Worm (Caenorhabditis elegans) whole organism, L4 larva: ENCODE measurements around the gene F28C1.1.

Experiments used
- R02D3.7 ChIP-seq: fragments of 150-350 bp; sonication (generic microtip); optimal IDR thresholded peaks from 3 replicates; lab custom pipeline; 2014; ENCODE audit warnings: missing biosample characterization, missing genetic modification characterization
- T20F7.1 ChIP-seq: fragments of 200-800 bp; sonication (Bioruptor generic); optimal IDR thresholded peaks from 2 replicates; lab custom pipeline; 2018; ENCODE audit warnings: mild to moderate bottlenecking, missing genetic modification characterization, missing compliant biosample characterization
- Y105C5A.15 ChIP-seq: fragments of 200-800 bp; sonication (Bioruptor generic); IDR thresholded peaks from 2 replicates; pipeline ENCODE4 v1.3.6; 2022; ENCODE audit warnings: missing genetic modification characterization, missing compliant biosample characterization
- Y5F2A.4 ChIP-seq: fragments of 200-800 bp; sonication (Bioruptor generic); optimal IDR thresholded peaks from 2 replicates; lab custom pipeline; 2018; ENCODE audit warnings: mild to moderate bottlenecking, missing genetic modification characterization, missing compliant biosample characterization
- Y75B8A.6 ChIP-seq: fragments of 200-800 bp; sonication (Bioruptor generic); IDR thresholded peaks from 2 replicates; pipeline ENCODE4 v1.3.6; 2022; ENCODE audit warnings: missing genetic modification reagents, missing genetic modification characterization, missing compliant biosample characterization
- ama-1 ChIP-seq: fragments of 150-350 bp; optimal IDR thresholded peaks from 2 replicates; lab custom pipeline; 2014; ENCODE audit warnings: inconsistent platforms, mixed read lengths
- ceh-20 ChIP-seq: fragments of 200-800 bp; sonication (Bioruptor generic); IDR thresholded peaks from 2 replicates; pipeline ENCODE4 v1.3.6; 2022; ENCODE audit warnings: missing genetic modification reagents, missing genetic modification characterization, missing compliant biosample characterization
- ceh-28 ChIP-seq: fragments of 150-350 bp; optimal IDR thresholded peaks from 2 replicates; lab custom pipeline; 2014; ENCODE audit warnings: missing biosample characterization, missing genetic modification reagents, missing genetic modification characterization
- ctbp-1 ChIP-seq: fragments of 200-800 bp; sonication (Bioruptor generic); IDR thresholded peaks from 2 replicates; pipeline ENCODE4 v1.3.6; 2022; ENCODE audit warnings: missing genetic modification reagents, missing genetic modification characterization, missing compliant biosample characterization
- daf-16 ChIP-seq, 3 experiments: sonication (generic microtip); optimal IDR thresholded peaks; 2 replicates each; lab custom pipeline; 2016 to 2017; ENCODE audit warnings: missing genetic modification characterization in 3 of 3, missing genetic modification reagents in 3 of 3, mild to moderate bottlenecking in 2 of 3, missing compliant biosample characterization in 2 of 3, missing biosample characterization in 1 of 3, moderate library complexity in 1 of 3
- dmd-6 ChIP-seq: fragments of 200-800 bp; sonication (Bioruptor generic); IDR thresholded peaks from 2 replicates; pipeline ENCODE4 v1.3.6; 2022; ENCODE audit warnings: missing genetic modification reagents, missing genetic modification characterization, missing compliant biosample characterization
- dmd-9 ChIP-seq: fragments of 200-800 bp; sonication (Bioruptor generic); IDR thresholded peaks from 2 replicates; pipeline ENCODE4 v1.3.6; 2022; ENCODE audit warnings: missing genetic modification reagents, missing genetic modification characterization, missing compliant biosample characterization
- dpl-1 ChIP-seq: fragments of 150-350 bp; optimal IDR thresholded peaks from 2 replicates; lab custom pipeline; 2014; ENCODE audit warnings: missing biosample characterization, missing genetic modification reagents, missing genetic modification characterization
- dve-1 ChIP-seq: sonication (generic microtip); optimal IDR thresholded peaks from 2 replicates; lab custom pipeline; 2017; ENCODE audit warnings: antibody characterized with exemption, mild to moderate bottlenecking, missing genetic modification characterization, missing compliant biosample characterization; ENCODE audit not compliant: insufficient read depth
- egl-43 ChIP-seq: fragments of 200-800 bp; sonication (Bioruptor generic); IDR thresholded peaks from 2 replicates; pipeline ENCODE4 v1.3.6; 2022; ENCODE audit warnings: missing genetic modification reagents, missing genetic modification characterization, missing compliant biosample characterization
- hlh-11 ChIP-seq: fragments of 200-800 bp; sonication (Bioruptor generic); optimal IDR thresholded peaks from 2 replicates; lab custom pipeline; 2018; ENCODE audit warnings: mild to moderate bottlenecking, missing genetic modification characterization, missing compliant biosample characterization
- hlh-30 ChIP-seq: sonication (generic microtip); optimal IDR thresholded peaks from 2 replicates; lab custom pipeline; 2017; ENCODE audit warnings: antibody characterized with exemption, mild to moderate bottlenecking, missing genetic modification characterization, missing compliant biosample characterization; ENCODE audit not compliant: insufficient read depth
- hmg-1.1 ChIP-seq: fragments of 200-800 bp; sonication (Bioruptor generic); IDR thresholded peaks from 2 replicates; pipeline ENCODE4 v1.3.6; 2022; ENCODE audit warnings: missing genetic modification reagents, missing genetic modification characterization, missing compliant biosample characterization
- lin-38 ChIP-seq: fragments of 200-800 bp; sonication (Bioruptor generic); IDR thresholded peaks from 2 replicates; pipeline ENCODE4 v1.3.6; 2022; ENCODE audit warnings: missing genetic modification reagents, missing genetic modification characterization, missing compliant biosample characterization
- lir-3 ChIP-seq: sonication (generic microtip); optimal IDR thresholded peaks from 2 replicates; lab custom pipeline; 2016; ENCODE audit warnings: mild to moderate bottlenecking, missing genetic modification characterization, missing compliant biosample characterization
- madf-9 ChIP-seq: fragments of 200-800 bp; sonication (Bioruptor generic); conservative IDR thresholded peaks from 2 replicates; pipeline ENCODE4 v1.3.6; 2022; ENCODE audit warnings: missing genetic modification reagents, missing genetic modification characterization, missing compliant biosample characterization
- mdl-1 ChIP-seq, 2 experiments: fragments of 150-350 bp in 1 of 2; sonication (generic microtip) in 1 of 2; optimal IDR thresholded peaks; 2 replicates each; lab custom pipeline; 2014 to 2017; ENCODE audit warnings: missing biosample characterization in 2 of 2, missing genetic modification characterization in 2 of 2
- mdt-29 ChIP-seq: fragments of 200-800 bp; sonication (Bioruptor generic); IDR thresholded peaks from 2 replicates; pipeline ENCODE4 v1.3.6; 2022; ENCODE audit warnings: missing genetic modification reagents, missing genetic modification characterization, missing compliant biosample characterization
- mxl-3 ChIP-seq: fragments of 200-800 bp; sonication (Bioruptor generic); optimal IDR thresholded peaks from 2 replicates; lab custom pipeline; 2018; ENCODE audit warnings: mild to moderate bottlenecking, missing genetic modification characterization, missing compliant biosample characterization
- nhr-11 ChIP-seq: fragments of 150-350 bp; optimal IDR thresholded peaks from 2 replicates; lab custom pipeline; 2014; ENCODE audit warnings: missing biosample characterization, missing genetic modification characterization
- nhr-111 ChIP-seq: fragments of 200-800 bp; sonication (Bioruptor generic); optimal IDR thresholded peaks from 2 replicates; lab custom pipeline; 2018; ENCODE audit warnings: mild to moderate bottlenecking, missing genetic modification characterization, missing compliant biosample characterization
- nhr-237 ChIP-seq: sonication (generic microtip); optimal IDR thresholded peaks from 2 replicates; lab custom pipeline; 2017; ENCODE audit warnings: missing biosample characterization, missing genetic modification characterization
- nhr-25 ChIP-seq: sonication (generic microtip); optimal IDR thresholded peaks from 2 replicates; lab custom pipeline; 2017; ENCODE audit warnings: missing genetic modification characterization, mild to moderate bottlenecking, missing compliant biosample characterization, antibody characterized with exemption, moderate library complexity, borderline replicate concordance; ENCODE audit not compliant: insufficient read depth
- nhr-28 ChIP-seq: fragments of 150-350 bp; optimal IDR thresholded peaks from 2 replicates; lab custom pipeline; 2014; ENCODE audit warnings: missing biosample characterization, missing genetic modification characterization
- nhr-42 ChIP-seq: fragments of 200-800 bp; sonication (Bioruptor generic); IDR thresholded peaks from 2 replicates; pipeline ENCODE4 v1.3.6; 2022; ENCODE audit warnings: missing genetic modification characterization, missing compliant biosample characterization
- nhr-76 ChIP-seq: fragments of 150-350 bp; optimal IDR thresholded peaks from 2 replicates; lab custom pipeline; 2014; ENCODE audit warnings: missing biosample characterization, missing genetic modification characterization
- nhr-77 ChIP-seq: fragments of 150-350 bp; optimal IDR thresholded peaks from 2 replicates; lab custom pipeline; 2014; ENCODE audit warnings: missing biosample characterization, missing genetic modification characterization
- pha-4 ChIP-seq, 2 experiments: fragments of 150-350 bp in 1 of 2; fragments of 200-800 bp in 1 of 2; sonication (Bioruptor generic) in 1 of 2; IDR thresholded peaks in 1 of 2; optimal IDR thresholded peaks in 1 of 2; 2 replicates each; pipeline versions ENCODE4 v1.3.6 to Lab custom; 2014 to 2022; ENCODE audit warnings: missing genetic modification characterization in 2 of 2, missing genetic modification reagents in 2 of 2, missing biosample characterization in 1 of 2, missing compliant biosample characterization in 1 of 2
- php-3 ChIP-seq: fragments of 200-800 bp; sonication (Bioruptor generic); IDR thresholded peaks from 2 replicates; pipeline ENCODE4 v1.3.6; 2022; ENCODE audit warnings: missing genetic modification reagents, missing genetic modification characterization, missing compliant biosample characterization
- pqm-1 ChIP-seq: sonication (generic microtip); optimal IDR thresholded peaks from 2 replicates; lab custom pipeline; 2017; ENCODE audit warnings: missing biosample characterization, missing genetic modification characterization
- saeg-2 ChIP-seq: fragments of 200-800 bp; sonication (Bioruptor generic); IDR thresholded peaks from 2 replicates; pipeline ENCODE4 v1.3.6; 2022; ENCODE audit warnings: missing genetic modification reagents, missing genetic modification characterization, missing compliant biosample characterization
- sdz-12 ChIP-seq: fragments of 200-800 bp; sonication (Bioruptor generic); optimal IDR thresholded peaks from 2 replicates; lab custom pipeline; 2018; ENCODE audit warnings: mild to moderate bottlenecking, missing genetic modification characterization, missing compliant biosample characterization
- set-16 ChIP-seq: fragments of 200-800 bp; sonication (Bioruptor generic); IDR thresholded peaks from 2 replicates; pipeline ENCODE4 v1.3.6; 2022; ENCODE audit warnings: missing genetic modification reagents, missing genetic modification characterization, missing compliant biosample characterization
- skn-1 ChIP-seq: fragments of 150-350 bp; optimal IDR thresholded peaks from 2 replicates; lab custom pipeline; 2014; ENCODE audit warnings: missing biosample characterization, missing genetic modification characterization
- spr-1 ChIP-seq: sonication (generic microtip); optimal IDR thresholded peaks from 2 replicates; lab custom pipeline; 2016; ENCODE audit warnings: mild to moderate bottlenecking, missing genetic modification characterization, missing compliant biosample characterization
- unc-62 ChIP-seq, 3 experiments: fragments of 150-350 bp in 1 of 3; sonication (generic microtip); optimal IDR thresholded peaks in 2 of 3; peaks in 1 of 3; 1 replicate in 1 of 3; 2 replicates in 2 of 3; lab custom pipeline; 2014 to 2017; ENCODE audit warnings: missing biosample characterization in 3 of 3, missing genetic modification characterization in 3 of 3, missing genetic modification reagents in 3 of 3, missing genotype in 1 of 3
- vab-7 ChIP-seq: fragments of 200-800 bp; sonication (Bioruptor generic); IDR thresholded peaks from 2 replicates; pipeline ENCODE4 v1.3.6; 2022; ENCODE audit warnings: missing genetic modification reagents, missing genetic modification characterization, missing compliant biosample characterization
- zfp-2 ChIP-seq: sonication (generic microtip); optimal IDR thresholded peaks from 2 replicates; lab custom pipeline; 2016; ENCODE audit warnings: mild to moderate bottlenecking, missing genetic modification characterization, missing compliant biosample characterization
- zfp-3 ChIP-seq: fragments of 200-800 bp; sonication (Bioruptor generic); conservative IDR thresholded peaks from 2 replicates; pipeline ENCODE4 v1.3.6; 2022; ENCODE audit warnings: missing genetic modification reagents, missing genetic modification characterization, missing compliant biosample characterization
- zip-11 ChIP-seq: fragments of 200-800 bp; sonication (Bioruptor generic); IDR thresholded peaks from 2 replicates; pipeline ENCODE4 v1.3.6; 2022; ENCODE audit warnings: missing genetic modification characterization, missing compliant biosample characterization
- zip-2 ChIP-seq: fragments of 150-350 bp; optimal IDR thresholded peaks from 2 replicates; lab custom pipeline; 2014; ENCODE audit warnings: missing biosample characterization, missing genetic modification characterization
- ztf-11 ChIP-seq: fragments of 150-350 bp; optimal IDR thresholded peaks from 2 replicates; lab custom pipeline; 2014; ENCODE audit warnings: missing biosample characterization, missing genetic modification characterization

F28C1.1 gene

ce11 chrV:12475360-12475759, 24.8 kb downstream of the F28C1.1 start (continued):
- TF ChIP-seq hlh-30: peak; percentile 75
- TF ChIP-seq egl-43 (GFP tag; lab: Robert Waterston, UW): no peak
- TF ChIP-seq hlh-11 (tag; lab: Kevin White, UChicago): peak; percentile 80
- TF ChIP-seq skn-1 (tag; lab: Kevin White, UChicago): no peak
- TF ChIP-seq Y105C5A.15 (GFP tag; lab: Robert Waterston, UW): no peak
- no peak for TF ChIP-seq zip-2 (tag; lab: Kevin White, UChicago)
- TF ChIP-seq nhr-111 (GFP tag; lab: Kevin White, UChicago): no peak
- peak; percentile 62 for TF ChIP-seq nhr-28 (tag; lab: Kevin White, UChicago)
- TF ChIP-seq ama-1 (lab: Kevin White, UChicago): no peak
- no peak for TF ChIP-seq zip-11 (GFP tag; lab: Robert Waterston, UW)
- TF ChIP-seq dve-1: peak; percentile 76
- peak; percentile 48 for TF ChIP-seq T20F7.1
- no peak for TF ChIP-seq nhr-76 (tag; lab: Kevin White, UChicago)
- no peak for TF ChIP-seq nhr-237 (tag; lab: Kevin White, UChicago)
- no peak for TF ChIP-seq hmg-1.1 (GFP tag; lab: Robert Waterston, UW)
- TF ChIP-seq dmd-9 (GFP tag; lab: Robert Waterston, UW): no peak
- TF ChIP-seq lir-3 (tag; lab: Kevin White, UChicago): no peak
- TF ChIP-seq pha-4 (GFP tag; IDR thresholded peaks at IDR 0.05; lab: Robert Waterston, UW): no peak
- TF ChIP-seq pha-4 (tag; optimal IDR thresholded peaks at IDR 0.05; lab: Kevin White, UChicago): no peak
- TF ChIP-seq mdl-1 (tag; optimal IDR thresholded peaks at IDR 0.05; lab: Kevin White, UChicago): no peak
- TF ChIP-seq Y5F2A.4 (GFP tag; lab: Kevin White, UChicago): no peak
- peak; percentile 78 for TF ChIP-seq pqm-1 (tag; lab: Kevin White, UChicago)
- TF ChIP-seq vab-7: no peak
- TF ChIP-seq nhr-77 (tag; lab: Kevin White, UChicago): peak; percentile 66
- TF ChIP-seq mxl-3 (GFP tag; lab: Kevin White, UChicago): no peak
- TF ChIP-seq nhr-25 (tag; lab: Kevin White, UChicago): no peak
- peak; percentile 25; the same call in 1 of the 2 replicates for TF ChIP-seq php-3 (GFP tag; lab: Robert Waterston, UW)
- peak; percentile 32; the same call in 1 of the 2 replicates for TF ChIP-seq mdt-29 (GFP tag; lab: Robert Waterston, UW)
- no peak for TF ChIP-seq Y75B8A.6 (GFP tag; lab: Robert Waterston, UW)
- no peak for TF ChIP-seq spr-1
- TF ChIP-seq saeg-2: no peak
- TF ChIP-seq nhr-42 (GFP tag; lab: Robert Waterston, UW): no peak
- peak; percentile 72 for TF ChIP-seq dmd-6 (GFP tag; lab: Robert Waterston, UW)

- TF ChIP-seq ceh-28 (tag; lab: Kevin White, UChicago) (no peak), daf-16 (GFP tag; optimal IDR thresholded peaks at IDR 0.05; lab: Kevin White, UChicago) (peak in 1 of 2 experiments; percentile 12), daf-16 (tag; optimal IDR thresholded peaks at IDR 0.05; lab: Kevin White, UChicago) (no peak), ceh-20 (no peak), unc-62 (GFP tag; optimal IDR thresholded peaks at IDR 0.05 in 1 of 2; lab: Kevin White, UChicago) (peak in 1 of 2 experiments; percentile 65), unc-62 (tag; optimal IDR thresholded peaks at IDR 0.05; lab: Kevin White, UChicago) (no peak), Y105C5A.15 (GFP tag; lab: Robert Waterston, UW) (no peak), ctbp-1 (GFP tag; lab: Robert Waterston, UW) (0 out of 2 replicates have a peak, but pooled peaks have one; percentile 10), R02D3.7 (tag; lab: Kevin White, UChicago) (no peak), madf-9 (GFP tag; lab: Robert Waterston, UW) (peak; percentile 44; the same call in 1 of the 2 replicates), ztf-11 (tag; lab: Kevin White, UChicago) (no peak), sdz-12 (no peak), nhr-11 (tag; lab: Kevin White, UChicago) (peak; percentile 41), lin-38 (GFP tag; lab: Robert Waterston, UW) (no peak), dpl-1 (GFP tag; lab: Kevin White, UChicago) (no peak), hlh-11 (tag; lab: Kevin White, UChicago) (peak; percentile 50), zfp-2 (no peak), zfp-3 (GFP tag; lab: Robert Waterston, UW) (0 out of 2 replicates have a peak, but pooled peaks have one; percentile 34), set-16 (GFP tag; lab: Robert Waterston, UW) (peak; percentile 54)
These were observed 26.5 kb downstream of the F28C1.1 start for ce11 chrV:12477139-12477538.
